Worm (Caenorhabditis elegans) whole organism, young adult: ENCODE results near the gene D2096.9.
A peak's percentile ranks its signal among the peaks of the same experiment; 100 is the strongest.

Experiments used
- B0019.2 ChIP-seq: fragments of 200-800 bp; sonication (Bioruptor generic); conservative IDR thresholded peaks from 2 replicates; pipeline ENCODE4 v1.3.6; 2022; ENCODE audit warnings: missing genetic modification reagents, missing genetic modification characterization, missing compliant biosample characterization
- B0035.1 ChIP-seq: sonication (generic microtip); optimal IDR thresholded peaks from 2 replicates; lab custom pipeline; 2016; ENCODE audit warnings: missing genetic modification characterization, mild to moderate bottlenecking, missing compliant biosample characterization, missing genotype, missing genetic modification reagents
- C17E4.6 ChIP-seq: fragments of 200-800 bp; sonication (Bioruptor generic); IDR thresholded peaks from 2 replicates; pipeline ENCODE4 v1.3.6; 2022; ENCODE audit warnings: missing genetic modification reagents, missing genetic modification characterization, missing compliant biosample characterization
- D2030.7 ChIP-seq: fragments of 200-800 bp; sonication (Bioruptor generic); IDR thresholded peaks from 2 replicates; pipeline ENCODE4 v1.3.6; 2022; ENCODE audit warnings: missing genetic modification reagents, missing genetic modification characterization, missing compliant biosample characterization
- F33H1.4 ChIP-seq: fragments of 200-800 bp; sonication (Bioruptor generic); IDR thresholded peaks from 2 replicates; pipeline ENCODE4 v1.3.6; 2022; ENCODE audit warnings: missing genetic modification reagents, missing genetic modification characterization, missing compliant biosample characterization
- T07F8.4 ChIP-seq: sonication (generic microtip); optimal IDR thresholded peaks from 2 replicates; lab custom pipeline; 2016; ENCODE audit warnings: mild to moderate bottlenecking, missing genetic modification characterization, moderate library complexity, missing compliant biosample characterization
- Y53G8AR.9 ChIP-seq: fragments of 200-800 bp; sonication (Bioruptor generic); conservative IDR thresholded peaks from 2 replicates; pipeline ENCODE4 v1.3.6; 2022; ENCODE audit warnings: missing genetic modification reagents, missing genetic modification characterization, missing compliant biosample characterization
- Y79H2A.3 ChIP-seq: fragments of 200-800 bp; sonication (Bioruptor generic); conservative IDR thresholded peaks from 2 replicates; pipeline ENCODE4 v1.3.6; 2022; ENCODE audit warnings: missing genetic modification reagents, missing genetic modification characterization, missing compliant biosample characterization
- ama-1 ChIP-seq, 3 experiments: fragments of 150-350 bp in 1 of 3; sonication (generic microtip) in 2 of 3; optimal IDR thresholded peaks; 2 replicates each; lab custom pipeline; 2014 to 2018; ENCODE audit warnings: missing biosample characterization in 2 of 3, missing genetic modification characterization in 2 of 3, missing genetic modification reagents in 2 of 3
- attf-5 ChIP-seq: fragments of 200-800 bp; sonication (Bioruptor generic); optimal IDR thresholded peaks from 2 replicates; lab custom pipeline; 2018; ENCODE audit warnings: mild to moderate bottlenecking, missing genetic modification characterization, missing compliant biosample characterization
- bed-2 ChIP-seq: fragments of 200-800 bp; sonication (Bioruptor generic); IDR thresholded peaks from 2 replicates; pipeline ENCODE4 v1.3.6; 2022; ENCODE audit warnings: missing genetic modification reagents, missing genetic modification characterization, missing compliant biosample characterization
- ccch-3 ChIP-seq: fragments of 200-800 bp; sonication (Bioruptor generic); optimal IDR thresholded peaks from 2 replicates; lab custom pipeline; 2018; ENCODE audit warnings: mild to moderate bottlenecking, missing genetic modification characterization, missing compliant biosample characterization
- ceh-27 ChIP-seq: fragments of 200-800 bp; sonication (Bioruptor generic); optimal IDR thresholded peaks from 2 replicates; lab custom pipeline; 2018; ENCODE audit warnings: mild to moderate bottlenecking, missing genetic modification characterization, moderate library complexity, missing compliant biosample characterization
- ceh-58 ChIP-seq: fragments of 200-800 bp; sonication (Bioruptor generic); IDR thresholded peaks from 2 replicates; pipeline ENCODE4 v1.3.6; 2022; ENCODE audit warnings: missing genetic modification characterization, missing compliant biosample characterization
- ceh-79 ChIP-seq: sonication (generic microtip); optimal IDR thresholded peaks from 2 replicates; lab custom pipeline; 2017; ENCODE audit warnings: mild to moderate bottlenecking, missing genetic modification characterization, missing compliant biosample characterization
- dpl-1 ChIP-seq: fragments of 150-350 bp; optimal IDR thresholded peaks from 2 replicates; lab custom pipeline; 2014; ENCODE audit warnings: missing biosample characterization, missing genetic modification reagents, missing genetic modification characterization
- egl-18 ChIP-seq: fragments of 200-800 bp; sonication (Bioruptor generic); IDR thresholded peaks from 2 replicates; pipeline ENCODE4 v1.3.6; 2022; ENCODE audit warnings: missing genetic modification reagents, missing genetic modification characterization, missing compliant biosample characterization
- egrh-3 ChIP-seq: fragments of 200-800 bp; sonication (Bioruptor generic); IDR thresholded peaks from 2 replicates; pipeline ENCODE4 v1.3.6; 2022; ENCODE audit warnings: missing genetic modification reagents, missing genetic modification characterization, missing compliant biosample characterization
- fkh-3 ChIP-seq: sonication (generic microtip); optimal IDR thresholded peaks from 2 replicates; lab custom pipeline; 2016; ENCODE audit warnings: mild to moderate bottlenecking, missing genetic modification characterization, missing compliant biosample characterization
- him-1 ChIP-seq: sonication (generic microtip); optimal IDR thresholded peaks from 2 replicates; lab custom pipeline; 2016; ENCODE audit warnings: missing genotype, missing genetic modification reagents, missing genetic modification characterization, missing compliant biosample characterization
- hmg-20 ChIP-seq: fragments of 200-800 bp; sonication (Bioruptor generic); IDR thresholded peaks from 2 replicates; pipeline ENCODE4 v1.3.6; 2022; ENCODE audit warnings: missing genetic modification reagents, missing genetic modification characterization, missing compliant biosample characterization
- hrde-1 ChIP-seq: sonication (generic microtip); optimal IDR thresholded peaks from 2 replicates; lab custom pipeline; 2016; ENCODE audit warnings: missing genetic modification characterization, mild to moderate bottlenecking, missing compliant biosample characterization, moderate library complexity, missing genotype, missing genetic modification reagents, borderline replicate concordance
- lin-26 ChIP-seq: fragments of 200-800 bp; sonication (Bioruptor generic); IDR thresholded peaks from 2 replicates; pipeline ENCODE4 v1.3.6; 2022; ENCODE audit warnings: missing genetic modification reagents, missing genetic modification characterization, missing compliant biosample characterization
- lin-40 ChIP-seq: sonication (generic microtip); optimal IDR thresholded peaks from 2 replicates; lab custom pipeline; 2016; ENCODE audit warnings: missing genetic modification characterization, mild to moderate bottlenecking, missing compliant biosample characterization, missing genotype, missing genetic modification reagents
- lir-1 ChIP-seq: fragments of 200-800 bp; sonication (Bioruptor generic); conservative IDR thresholded peaks from 2 replicates; pipeline ENCODE4 v1.3.6; 2022; ENCODE audit warnings: missing genetic modification reagents, missing genetic modification characterization, missing compliant biosample characterization
- lsy-27 ChIP-seq: sonication (generic microtip); optimal IDR thresholded peaks from 2 replicates; lab custom pipeline; 2017; ENCODE audit warnings: missing genetic modification characterization, mild to moderate bottlenecking, missing compliant biosample characterization, antibody characterized with exemption, missing genotype, borderline replicate concordance; ENCODE audit not compliant: insufficient read depth
- madf-6 ChIP-seq: fragments of 200-800 bp; sonication (Bioruptor generic); IDR thresholded peaks from 2 replicates; pipeline ENCODE4 v1.3.6; 2022; ENCODE audit warnings: missing genetic modification reagents, missing genetic modification characterization, missing compliant biosample characterization
- mel-28 ChIP-seq: sonication (generic microtip); optimal IDR thresholded peaks from 2 replicates; lab custom pipeline; 2016; ENCODE audit warnings: borderline replicate concordance, mild to moderate bottlenecking, missing genetic modification characterization, missing compliant biosample characterization
- mes-4 ChIP-seq: sonication (generic microtip); optimal IDR thresholded peaks from 2 replicates; lab custom pipeline; 2016; ENCODE audit warnings: missing genotype, missing genetic modification characterization, missing compliant biosample characterization
- nfya-1 ChIP-seq: sonication (generic microtip); optimal IDR thresholded peaks from 2 replicates; lab custom pipeline; 2017; ENCODE audit warnings: antibody characterized with exemption, missing compliant biosample characterization, missing genetic modification characterization, borderline replicate concordance; ENCODE audit not compliant: insufficient read depth
- nfya-2 ChIP-seq: fragments of 200-800 bp; sonication (Bioruptor generic); IDR thresholded peaks from 2 replicates; pipeline ENCODE4 v1.3.6; 2022; ENCODE audit warnings: missing genetic modification reagents, missing genetic modification characterization, missing compliant biosample characterization
- nhr-120 ChIP-seq: fragments of 200-800 bp; sonication (Bioruptor generic); IDR thresholded peaks from 2 replicates; pipeline ENCODE4 v1.3.6; 2022; ENCODE audit warnings: missing genetic modification characterization, missing compliant biosample characterization
- nhr-90 ChIP-seq: sonication (generic microtip); optimal IDR thresholded peaks from 2 replicates; lab custom pipeline; 2016; ENCODE audit warnings: missing genotype, mild to moderate bottlenecking, missing genetic modification characterization, missing compliant biosample characterization
- sdz-38 ChIP-seq: sonication (generic microtip); optimal IDR thresholded peaks from 2 replicates; lab custom pipeline; 2016; ENCODE audit warnings: missing genotype, missing genetic modification characterization, missing compliant biosample characterization
- sea-2 ChIP-seq: fragments of 200-800 bp; sonication (Bioruptor generic); IDR thresholded peaks from 2 replicates; pipeline ENCODE4 v1.3.6; 2022; ENCODE audit warnings: missing genetic modification characterization, missing compliant biosample characterization
- snpc-1.3 ChIP-seq: sonication (generic microtip); optimal IDR thresholded peaks from 2 replicates; lab custom pipeline; 2017; ENCODE audit warnings: missing genetic modification characterization, mild to moderate bottlenecking, missing compliant biosample characterization, antibody characterized with exemption, moderate library complexity, missing genotype, missing genetic modification reagents; ENCODE audit not compliant: insufficient read depth
- snpc-3.4 ChIP-seq: sonication (generic microtip); optimal IDR thresholded peaks from 2 replicates; lab custom pipeline; 2017; ENCODE audit warnings: missing genetic modification characterization, mild to moderate bottlenecking, missing compliant biosample characterization, antibody characterized with exemption, moderate library complexity, missing genotype, missing genetic modification reagents
- snpc-4 ChIP-seq, 5 experiments: fragments of 150-350 bp in 1 of 5; sonication (generic microtip) in 4 of 5; optimal IDR thresholded peaks; 2 replicates each; lab custom pipeline; 2014 to 2018; ENCODE audit warnings: missing genetic modification characterization in 5 of 5, missing biosample characterization in 3 of 5, antibody characterized with exemption in 2 of 5, mild to moderate bottlenecking in 2 of 5, missing compliant biosample characterization in 2 of 5, missing genotype in 2 of 5, moderate library complexity in 2 of 5, missing genetic modification reagents in 1 of 5
- tbp1 ChIP-seq: fragments of 200-800 bp; sonication (Bioruptor generic); optimal IDR thresholded peaks from 2 replicates; lab custom pipeline; 2018; ENCODE audit warnings: mild to moderate bottlenecking, missing genetic modification characterization, missing compliant biosample characterization
- tbx-9 ChIP-seq: sonication (generic microtip); optimal IDR thresholded peaks from 2 replicates; lab custom pipeline; 2016; ENCODE audit warnings: borderline replicate concordance, missing genetic modification characterization, inconsistent platforms, missing compliant biosample characterization
- xnd-1 ChIP-seq: sonication (generic microtip); optimal IDR thresholded peaks from 2 replicates; lab custom pipeline; 2016; ENCODE audit warnings: missing genotype, missing genetic modification reagents, missing genetic modification characterization, missing compliant biosample characterization
- ztf-22 ChIP-seq: fragments of 200-800 bp; sonication (Bioruptor generic); optimal IDR thresholded peaks from 2 replicates; lab custom pipeline; 2018; ENCODE audit warnings: mild to moderate bottlenecking, missing genetic modification characterization, moderate library complexity, missing compliant biosample characterization

D2096.9 gene

DNA sequence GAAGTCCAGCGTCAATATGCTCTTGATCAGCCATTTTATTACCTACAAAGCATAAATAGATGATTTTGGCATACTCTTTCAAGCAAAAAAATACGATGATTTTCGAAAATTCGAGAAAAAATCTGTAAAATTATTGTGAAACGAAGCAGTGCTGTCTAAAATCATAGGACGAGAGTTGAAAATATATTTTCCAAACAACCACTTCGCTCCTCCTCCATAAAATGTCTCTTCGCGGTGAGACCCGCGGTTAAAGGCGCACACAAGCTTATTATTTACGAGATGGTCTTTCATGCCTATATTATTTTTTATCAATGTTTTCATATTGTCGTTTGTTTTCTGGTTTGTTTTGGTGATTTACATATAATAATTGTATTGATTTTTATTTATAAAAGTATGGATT lies 3.3 kb downstream of the D2096.9 start, which contains the start of gene nap-1 (continued):
- TF ChIP-seq snpc-4 (GFP tag; optimal IDR thresholded peaks at IDR 0.05; lab: Kevin White, UChicago) (no peak), snpc-4 (tag; optimal IDR thresholded peaks at IDR 0.05; lab: Kevin White, UChicago) (peak in 2 of 4 experiments; percentile 53 to 80)

ce11 chrIV:8378280-8378679 lies 4.3 kb downstream of the D2096.9 start:
- TF ChIP-seq lin-26 (GFP tag; lab: Robert Waterston, UW) (peak; percentile 51; the same call in 1 of the 2 replicates), ceh-58 (GFP tag; lab: Robert Waterston, UW) (0 out of 2 replicates have a peak, but pooled peaks have one; percentile 80), lin-40 (tag; lab: Kevin White, UChicago) (no peak), lsy-27 (tag; lab: Kevin White, UChicago) (no peak), nhr-120 (0 out of 2 replicates have a peak, but pooled peaks have one; percentile 12)

DNA sequence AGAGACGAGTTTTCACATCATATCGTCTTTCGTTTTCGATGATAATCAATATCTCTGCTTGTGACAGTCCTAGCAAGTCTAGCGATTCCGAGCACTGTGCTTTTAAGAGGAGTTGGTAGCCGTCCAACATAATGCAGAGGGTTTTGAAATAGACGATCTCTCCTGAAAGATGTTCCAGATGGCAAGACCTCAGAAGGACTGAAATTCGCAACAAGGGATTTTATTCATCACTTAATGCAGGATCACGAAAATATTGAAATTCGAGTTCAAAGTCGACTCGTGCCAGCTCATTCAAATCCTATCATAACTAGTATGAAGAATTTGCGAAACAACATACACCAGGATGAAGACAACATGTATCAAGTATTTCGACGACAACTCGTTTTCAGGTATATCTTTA lies 5.1 kb downstream of the D2096.9 start, which contains the start of gene D2096.7:
Gene D2096.7 (minus strand): TSS at position 130 of the 400 bp plus-strand sequence.
- TF ChIP-seq Y53G8AR.9 (GFP tag; lab: Robert Waterston, UW), result peak; percentile 89
- peak; percentile 29 for TF ChIP-seq mes-4
- peak; percentile 81 for TF ChIP-seq nhr-90
- no peak for TF ChIP-seq dpl-1 (GFP tag; lab: Kevin White, UChicago)
- 0 out of 2 replicates have a peak, but pooled peaks have one; percentile 2 for TF ChIP-seq hmg-20 (GFP tag; lab: Robert Waterston, UW)
- TF ChIP-seq D2030.7 (GFP tag; lab: Robert Waterston, UW), result peak; percentile 15; the same call in 1 of the 2 replicates
- no peak for TF ChIP-seq egrh-3 (GFP tag; lab: Robert Waterston, UW)
- TF ChIP-seq bed-2, result no peak
- peak; percentile 77 for TF ChIP-seq Y79H2A.3 (GFP tag; lab: Robert Waterston, UW)
- 0 out of 2 replicates have a peak, but pooled peaks have one; percentile 55 for TF ChIP-seq nhr-120
- peak; percentile 86 for TF ChIP-seq madf-6 (GFP tag; lab: Robert Waterston, UW)
- no peak for TF ChIP-seq ceh-27 (GFP tag; lab: Kevin White, UChicago)
- peak; percentile 72 for TF ChIP-seq tbp1 (GFP tag; lab: Kevin White, UChicago)
- peak; percentile 74 for TF ChIP-seq ama-1 (optimal IDR thresholded peaks at IDR 0.05; lab: Kevin White, UChicago)
- peak; percentile 76 to 95 for TF ChIP-seq ama-1 (GFP tag; optimal IDR thresholded peaks at IDR 0.05; lab: Kevin White, UChicago)
- no peak for TF ChIP-seq B0019.2 (GFP tag; lab: Robert Waterston, UW)
- peak; percentile 89 for TF ChIP-seq snpc-1.3 (tag; lab: Kevin White, UChicago)
- no peak for TF ChIP-seq T07F8.4 (tag; lab: Kevin White, UChicago)
- TF ChIP-seq ccch-3 (GFP tag; lab: Kevin White, UChicago), result no peak
- peak; percentile 52 for TF ChIP-seq B0035.1 (tag; lab: Kevin White, UChicago)
- peak; percentile 67 for TF ChIP-seq attf-5 (GFP tag; lab: Kevin White, UChicago)
- peak; percentile 86 for TF ChIP-seq ceh-79
- TF ChIP-seq snpc-3.4 (tag; lab: Kevin White, UChicago), result peak; percentile 2
- TF ChIP-seq xnd-1, result peak; percentile 61
- TF ChIP-seq sdz-38 (tag; lab: Kevin White, UChicago), result no peak
- TF ChIP-seq F33H1.4, result peak; percentile 59
- peak; percentile 93 for TF ChIP-seq nfya-2
- peak; percentile 91 for TF ChIP-seq tbx-9 (tag; lab: Kevin White, UChicago)
- no peak for TF ChIP-seq sea-2 (GFP tag; lab: Robert Waterston, UW)
- TF ChIP-seq him-1 (tag; lab: Kevin White, UChicago), result peak; percentile 80
- TF ChIP-seq fkh-3 (tag; lab: Kevin White, UChicago), result peak; percentile 77
- peak; percentile 10 for TF ChIP-seq ztf-22 (GFP tag; lab: Kevin White, UChicago)
- TF ChIP-seq egl-18 (GFP tag; lab: Robert Waterston, UW), result peak; percentile 51; the same call in 1 of the 2 replicates
- peak; percentile 96 for TF ChIP-seq hrde-1 (tag; lab: Kevin White, UChicago)
- TF ChIP-seq lir-1 (GFP tag; lab: Robert Waterston, UW), result no peak
- no peak for TF ChIP-seq mel-28 (tag; lab: Kevin White, UChicago)
- TF ChIP-seq nfya-1 (tag; lab: Kevin White, UChicago), result no peak
- peak; percentile 76 for TF ChIP-seq C17E4.6 (GFP tag; lab: Robert Waterston, UW)
